Worm (Caenorhabditis elegans): ENCODE data around the gene isp-1.

isp-1 gene

DNA sequence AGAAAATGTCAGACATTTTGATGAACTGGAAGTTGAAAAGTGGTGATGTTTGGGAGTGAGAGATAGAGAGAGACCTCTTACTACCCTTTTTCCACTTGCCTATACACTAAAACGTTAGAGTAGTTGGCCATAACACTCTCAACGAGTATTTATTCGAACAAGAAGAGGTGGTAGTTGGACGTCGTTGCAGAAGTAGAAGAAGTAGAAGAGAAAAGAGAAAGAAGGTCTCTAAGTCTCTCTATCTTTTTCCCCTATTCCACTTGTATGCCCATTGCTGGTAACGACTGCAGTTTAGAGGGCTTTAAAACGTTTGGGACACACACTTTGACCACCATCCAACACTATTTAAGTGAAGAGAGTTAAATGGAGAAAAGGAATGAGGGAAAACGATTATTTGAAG, 44.3 kb downstream of the isp-1 start:
- TF ChIP-seq spr-1 (tag; optimal IDR thresholded peaks at IDR 0.05) (no peak), hmg-1.1 (GFP tag; IDR thresholded peaks at IDR 0.05) (peak; percentile 23; the same call in 1 of the 2 replicates)

DNA sequence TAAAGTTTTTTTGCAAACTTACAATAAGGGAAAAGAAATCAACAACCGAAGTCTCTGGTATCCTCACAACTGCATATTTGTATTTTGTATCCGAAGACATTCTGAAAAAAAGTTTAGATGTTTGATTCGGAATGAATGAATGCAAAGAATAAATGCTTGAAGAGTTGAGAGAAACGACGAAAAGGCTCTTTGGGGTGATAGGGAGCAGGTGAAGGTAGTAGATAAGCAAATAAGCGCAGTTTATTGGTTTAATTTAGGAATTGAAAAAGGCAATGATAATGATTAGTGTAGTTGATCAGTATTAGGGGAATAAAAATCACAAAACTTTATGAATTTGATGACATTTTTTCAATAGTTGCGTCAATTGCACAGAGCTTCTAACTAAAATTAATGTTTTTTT, 49.3 kb downstream of the isp-1 start, which contains the start of gene nsy-7:
TSS of gene nsy-7 (minus strand) at position 101 of the 400 bp plus-strand sequence.
- TF ChIP-seq snpc-4 (tag; optimal IDR thresholded peaks at IDR 0.05) (no peak), spr-3 (GFP tag; optimal IDR thresholded peaks at IDR 0.05) (no peak), daf-8 (GFP tag; IDR thresholded peaks at IDR 0.05) (no peak), tra-1 (GFP tag; IDR thresholded peaks at IDR 0.05) (no peak)

Measured in whole organism, L4 larva.